Worm (Caenorhabditis elegans): ENCODE results near the gene str-165.
A peak's percentile ranks its signal among the peaks of the same experiment; 100 is the strongest.

The str-165 gene

ce11 chrV:13790117-13790516 lies 40.8 kb upstream of the str-165 start:
- no peak for TF ChIP-seq egl-27 (tag; optimal IDR thresholded peaks at IDR 0.05)
- no peak for TF ChIP-seq ztf-11 (tag; optimal IDR thresholded peaks at IDR 0.05)
- TF ChIP-seq eor-1 (tag; optimal IDR thresholded peaks at IDR 0.05) = no peak
- TF ChIP-seq ceh-28 (tag; optimal IDR thresholded peaks at IDR 0.05) = no peak

ce11 chrV:13790557-13790956 lies 40.4 kb upstream of the str-165 start:
- TF ChIP-seq nhr-25 (tag; optimal IDR thresholded peaks at IDR 0.05) (peak; percentile 79), ceh-82 (tag; optimal IDR thresholded peaks at IDR 0.05) (no peak), nhr-43 (tag; optimal IDR thresholded peaks at IDR 0.05; ENCODE audit: poor library complexity, severe bottlenecking) (peak; percentile 20), nhr-23 (tag; optimal IDR thresholded peaks at IDR 0.05) (peak; percentile 84), egl-5 (tag; optimal IDR thresholded peaks at IDR 0.05) (peak; percentile 73)

- peak; percentile 36 for TF ChIP-seq ama-1 (optimal IDR thresholded peaks at IDR 0.05)
- TF ChIP-seq ceh-9 (tag; optimal IDR thresholded peaks at IDR 0.05) = no peak
Observed at ce11 chrV:13794046-13794445, 36.9 kb upstream of the str-165 start.

ce11 chrV:13796246-13796776 lies 34.6 kb upstream of the str-165 start, which contains the start of gene twk-32:
Gene twk-32, plus strand, starts transcription at chrV:13796641.
- no peak for TF ChIP-seq nhr-237 (tag; optimal IDR thresholded peaks at IDR 0.05)
- no peak for TF ChIP-seq R02D3.7 (tag; optimal IDR thresholded peaks at IDR 0.05)
- TF ChIP-seq ama-1 (optimal IDR thresholded peaks at IDR 0.05) = peak; percentile 73
- TF ChIP-seq mml-1 (tag; optimal IDR thresholded peaks at IDR 0.05) = peak; percentile 22
- TF ChIP-seq pha-4 (tag; optimal IDR thresholded peaks at IDR 0.05) = peak; percentile 34

- TF ChIP-seq ztf-4 (tag; optimal IDR thresholded peaks at IDR 0.05) (no peak), nhr-11 (tag; optimal IDR thresholded peaks at IDR 0.05) (no peak), aly-2 (tag; optimal IDR thresholded peaks at IDR 0.05) (no peak), daf-12 (tag; optimal IDR thresholded peaks at IDR 0.05) (no peak), jun-1 (tag; optimal IDR thresholded peaks at IDR 0.05) (no peak), pha-4 (tag; optimal IDR thresholded peaks at IDR 0.05) (no peak), nhr-77 (tag; optimal IDR thresholded peaks at IDR 0.05) (no peak), ama-1 (optimal IDR thresholded peaks at IDR 0.05) (no peak), ZK546.5 (tag; optimal IDR thresholded peaks at IDR 0.05) (no peak), nhr-67 (tag; optimal IDR thresholded peaks at IDR 0.05) (no peak), nhr-43 (tag; optimal IDR thresholded peaks at IDR 0.05; ENCODE audit: poor library complexity, severe bottlenecking) (no peak), unc-62 (GFP tag; optimal IDR thresholded peaks at IDR 0.05) (no peak), zag-1 (tag; optimal IDR thresholded peaks at IDR 0.05) (no peak), nhr-76 (tag; optimal IDR thresholded peaks at IDR 0.05) (no peak), elt-3 (tag; optimal IDR thresholded peaks at IDR 0.05) (no peak), ceh-28 (tag; optimal IDR thresholded peaks at IDR 0.05) (no peak), ceh-16 (tag; optimal IDR thresholded peaks at IDR 0.05) (no peak), snpc-4 (tag; optimal IDR thresholded peaks at IDR 0.05) (no peak), elt-2 (tag; optimal IDR thresholded peaks at IDR 0.05) (no peak)
Observed at ce11 chrV:13799190-13799589, 31.7 kb upstream of the str-165 start.

- TF ChIP-seq elt-2 (tag; optimal IDR thresholded peaks at IDR 0.05) (peak; percentile 5), nfya-1 (tag; optimal IDR thresholded peaks at IDR 0.05; ENCODE audit: insufficient read depth) (no peak), mml-1 (tag; optimal IDR thresholded peaks at IDR 0.05) (no peak), egl-5 (tag; optimal IDR thresholded peaks at IDR 0.05) (no peak), ceh-9 (tag; optimal IDR thresholded peaks at IDR 0.05) (no peak), ZK546.5 (tag; optimal IDR thresholded peaks at IDR 0.05) (no peak), ama-1 (optimal IDR thresholded peaks at IDR 0.05) (peak; percentile 5), ztf-11 (tag; optimal IDR thresholded peaks at IDR 0.05) (no peak), ceh-16 (tag; optimal IDR thresholded peaks at IDR 0.05) (no peak)
Observed at ce11 chrV:13803902-13804301, 27.0 kb upstream of the str-165 start, which contains the start of gene swan-2. Gene swan-2, minus strand, starts transcription at chrV:13804281.
